Worm (Caenorhabditis elegans): Measurements from ENCODE around the gene srlf-32.

ce11 chrIV:11938554-11938953, 12.7 kb downstream of the srlf-32 start:
- TF ChIP-seq Y95B8A.8 (GFP tag; IDR thresholded peaks at IDR 0.05) (no peak), C06A6.2 (GFP tag; conservative IDR thresholded peaks at IDR 0.05) (no peak), F10E7.11 (tag; optimal IDR thresholded peaks at IDR 0.05) (no peak), B0261.1 (tag; optimal IDR thresholded peaks at IDR 0.05) (no peak), ztf-18 (tag; optimal IDR thresholded peaks at IDR 0.05) (no peak), F23B12.7 (tag; optimal IDR thresholded peaks at IDR 0.05; ENCODE audit: insufficient read depth) (no peak), ceh-91 (GFP tag; IDR thresholded peaks at IDR 0.05) (no peak), F49E8.2 (tag; optimal IDR thresholded peaks at IDR 0.05; ENCODE audit: insufficient read depth) (no peak), F57A8.1 (GFP tag; optimal IDR thresholded peaks at IDR 0.05) (no peak)

Measured in whole organism, young adult.